Fruit fly (Drosophila melanogaster): ENCODE data around the gene Spn28Da.

dm6 chr2L:7838024-7838423, 50.9 kb downstream of the Spn28Da start:
- no peak for TF ChIP-seq Nf-YB (GFP tag; optimal IDR thresholded peaks at IDR 0.05)
- TF ChIP-seq Hey (tag; optimal IDR thresholded peaks at IDR 0.05): no peak
- TF ChIP-seq Nf-YA (GFP tag; IDR thresholded peaks at IDR 0.05): no peak
- TF ChIP-seq CG34224 (GFP tag; IDR thresholded peaks at IDR 0.05; ENCODE audit: partially characterized antibody): no peak
- TF ChIP-seq psq (GFP tag; optimal IDR thresholded peaks at IDR 0.05): no peak
- TF ChIP-seq fd3F (GFP tag; optimal IDR thresholded peaks at IDR 0.05): no peak
- no peak for TF ChIP-seq slou (GFP tag; optimal IDR thresholded peaks at IDR 0.05)
- no peak for TF ChIP-seq HmgD (GFP tag; optimal IDR thresholded peaks at IDR 0.05)
- TF ChIP-seq CG8924 (tag; optimal IDR thresholded peaks at IDR 0.05): no peak
- TF ChIP-seq odd (GFP tag; optimal IDR thresholded peaks at IDR 0.05): no peak
- TF ChIP-seq prd (optimal IDR thresholded peaks at IDR 0.05): no peak
- TF ChIP-seq prd (GFP tag; IDR thresholded peaks at IDR 0.05): no peak

Data from whole organism, embryonic.